Fruit fly (Drosophila melanogaster): ENCODE results near the gene Rcd-1r.

Rcd-1r gene

DNA sequence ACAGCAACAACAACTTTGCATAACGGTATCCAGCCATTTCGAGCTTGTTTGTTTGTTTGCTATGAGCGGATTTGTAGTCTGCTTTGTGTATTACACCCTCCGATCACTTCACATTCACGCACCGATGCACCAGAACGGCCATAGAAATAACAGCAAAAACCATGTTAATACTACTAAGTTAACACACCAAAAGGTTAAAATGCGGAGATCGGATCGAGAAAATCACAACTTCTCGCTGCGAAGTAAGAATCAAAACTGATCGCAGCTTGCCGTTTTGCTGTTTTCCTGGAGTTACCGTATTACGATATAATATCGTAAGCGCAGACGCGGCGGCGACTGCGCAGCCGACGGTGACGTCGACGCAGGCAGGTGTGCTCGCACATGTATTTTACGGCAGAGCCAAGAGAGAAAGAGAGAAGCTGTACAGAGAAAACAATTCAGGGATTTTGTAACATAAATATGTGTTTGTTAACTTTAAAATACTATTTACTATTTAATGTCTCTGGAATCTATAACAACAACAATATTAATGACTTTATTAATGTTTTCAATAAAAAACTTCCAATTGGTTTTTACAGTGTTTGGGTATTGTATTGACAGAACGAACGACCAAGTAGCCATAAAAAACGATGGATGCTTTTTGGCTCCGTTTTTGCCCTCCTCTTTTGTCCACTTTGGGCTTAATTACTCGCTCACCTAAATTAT is 29.1 kb downstream of the Rcd-1r start, which contains the start of gene CG13101 (continued):
- peak; percentile 90 for TF ChIP-seq dmrt93B (GFP tag; optimal IDR thresholded peaks at IDR 0.05)
- peak; percentile 98 for TF ChIP-seq OdsH (GFP tag; optimal IDR thresholded peaks at IDR 0.05)
- TF ChIP-seq ey (GFP tag; optimal IDR thresholded peaks at IDR 0.05) = peak; percentile 95
- peak; percentile 81 for TF ChIP-seq Rel (GFP tag; optimal IDR thresholded peaks at IDR 0.05)
- peak; percentile 80 for TF ChIP-seq Rel (tag; optimal IDR thresholded peaks at IDR 0.05)
- TF ChIP-seq psq (GFP tag; optimal IDR thresholded peaks at IDR 0.05) = peak; percentile 95
- TF ChIP-seq CrebA (GFP tag; optimal IDR thresholded peaks at IDR 0.05; ENCODE audit: borderline replicate concordance) = peak; percentile 34
- peak; percentile 72 for TF ChIP-seq GATAd (GFP tag; optimal IDR thresholded peaks at IDR 0.05)
- TF ChIP-seq tai (GFP tag; optimal IDR thresholded peaks at IDR 0.05) = peak; percentile 88
- peak; percentile 76 for TF ChIP-seq Mio (GFP tag; optimal IDR thresholded peaks at IDR 0.05)
- peak in 1 of 2 experiments; percentile 97 for TF ChIP-seq foxo (GFP tag; optimal IDR thresholded peaks at IDR 0.05)
- TF ChIP-seq Vsx2 (GFP tag; optimal IDR thresholded peaks at IDR 0.05; ENCODE audit: partially characterized antibody) = no peak
- peak; percentile 96 for TF ChIP-seq woc (GFP tag; optimal IDR thresholded peaks at IDR 0.05)

DNA sequence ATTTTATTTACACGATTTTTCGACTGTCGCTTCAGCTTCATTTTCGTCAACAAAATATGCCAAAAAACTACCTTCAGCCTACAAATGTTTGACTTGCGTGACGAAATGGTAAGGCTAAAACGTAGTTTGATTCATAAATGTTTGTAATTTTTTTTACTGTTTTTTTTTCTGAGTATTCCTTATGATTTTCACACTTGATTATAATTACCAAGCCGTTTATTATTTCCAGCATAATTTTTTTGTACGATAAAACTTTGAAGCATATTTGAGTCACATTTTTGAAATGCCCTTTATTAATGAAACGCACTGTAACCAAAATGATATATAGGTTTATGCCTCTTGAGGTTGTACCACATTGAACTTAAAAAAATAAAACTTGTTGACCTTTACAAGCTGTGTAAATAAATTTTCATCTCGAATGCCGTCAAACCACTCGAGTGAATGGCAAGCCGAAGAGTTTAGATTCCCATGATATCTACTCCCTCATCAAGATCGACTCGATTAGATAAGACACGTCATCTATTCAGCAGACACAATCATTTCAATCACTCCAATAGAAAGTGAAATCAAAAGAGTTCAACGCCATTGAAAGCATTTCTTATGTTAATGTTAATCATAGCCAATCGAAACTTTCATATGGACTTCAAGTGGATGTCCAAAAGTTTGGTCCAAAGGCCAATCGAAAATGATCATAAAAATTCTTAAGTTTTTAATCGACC is 31.1 kb downstream of the Rcd-1r start:
- TF ChIP-seq fru (GFP tag; optimal IDR thresholded peaks at IDR 0.05) (no peak), jim (GFP tag; optimal IDR thresholded peaks at IDR 0.05) (no peak), GATAd (GFP tag; optimal IDR thresholded peaks at IDR 0.05) (no peak), CrebA (GFP tag; optimal IDR thresholded peaks at IDR 0.05; ENCODE audit: borderline replicate concordance) (no peak), Dfd (GFP tag; optimal IDR thresholded peaks at IDR 0.05) (no peak), Jra (GFP tag; optimal IDR thresholded peaks at IDR 0.05) (no peak), Hnf4 (GFP tag; optimal IDR thresholded peaks at IDR 0.05) (no peak), brk (GFP tag; optimal IDR thresholded peaks at IDR 0.05) (no peak), sage (GFP tag; optimal IDR thresholded peaks at IDR 0.05) (no peak), Hr78 (GFP tag; optimal IDR thresholded peaks at IDR 0.05) (no peak), Vsx2 (GFP tag; optimal IDR thresholded peaks at IDR 0.05; ENCODE audit: partially characterized antibody) (no peak), Dif (GFP tag; optimal IDR thresholded peaks at IDR 0.05; ENCODE audit: partially characterized antibody) (no peak), usp (GFP tag; optimal IDR thresholded peaks at IDR 0.05) (no peak), dl (GFP tag; optimal IDR thresholded peaks at IDR 0.05; ENCODE audit: insufficient read depth in 1 of 2, partially characterized antibody in 2 of 2) (no peak), CG9705 (GFP tag; optimal IDR thresholded peaks at IDR 0.05) (no peak), Myc (optimal IDR thresholded peaks at IDR 0.05) (no peak), Sp1 (GFP tag; optimal IDR thresholded peaks at IDR 0.05) (no peak)

dm6 chr2L:8980359-8980758 is 33.5 kb downstream of the Rcd-1r start, which contains the start of gene CG18662:
Gene CG18662 (plus strand): TSS chr2L:8980659.
- TF ChIP-seq Dfd (GFP tag; optimal IDR thresholded peaks at IDR 0.05) = no peak
- no peak for TF ChIP-seq Vsx2 (GFP tag; optimal IDR thresholded peaks at IDR 0.05; ENCODE audit: partially characterized antibody)
- TF ChIP-seq CG9705 (GFP tag; optimal IDR thresholded peaks at IDR 0.05) = no peak
- TF ChIP-seq CrebA (GFP tag; optimal IDR thresholded peaks at IDR 0.05; ENCODE audit: borderline replicate concordance) = no peak
- no peak for TF ChIP-seq br (GFP tag; optimal IDR thresholded peaks at IDR 0.05)
- TF ChIP-seq woc (GFP tag; optimal IDR thresholded peaks at IDR 0.05) = no peak
- no peak for TF ChIP-seq Mio (GFP tag; optimal IDR thresholded peaks at IDR 0.05)
- no peak for TF ChIP-seq foxo (GFP tag; optimal IDR thresholded peaks at IDR 0.05)
- no peak for TF ChIP-seq Jra (GFP tag; optimal IDR thresholded peaks at IDR 0.05)

DNA sequence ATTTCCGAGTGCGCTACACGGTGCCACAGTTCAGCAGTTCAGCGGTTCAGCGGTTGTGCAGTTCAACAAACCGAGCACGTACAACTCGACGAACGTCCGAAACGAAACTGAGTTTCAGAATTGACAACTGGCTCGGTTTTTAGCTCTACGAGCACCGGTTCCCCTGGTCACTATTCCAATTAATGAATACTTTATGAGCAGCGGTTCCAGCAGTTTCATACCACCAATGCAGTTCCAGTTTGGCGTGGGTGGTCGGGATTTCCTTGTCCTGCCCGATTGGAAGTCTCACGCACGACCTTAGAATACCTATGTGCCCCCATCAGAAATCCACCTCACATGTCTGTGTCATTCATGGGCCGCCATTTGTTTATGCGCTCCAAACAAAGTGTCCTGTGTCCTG is 38.5 kb downstream of the Rcd-1r start, which contains the start of gene CG9541:
Gene CG9541 (minus strand): TSS at position 101 of the 400 bp plus-strand sequence.
- TF ChIP-seq brk (GFP tag; optimal IDR thresholded peaks at IDR 0.05) (no peak), usp (GFP tag; optimal IDR thresholded peaks at IDR 0.05) (no peak), OdsH (GFP tag; optimal IDR thresholded peaks at IDR 0.05) (no peak), Rel (GFP tag; optimal IDR thresholded peaks at IDR 0.05) (no peak), Rel (tag; optimal IDR thresholded peaks at IDR 0.05) (no peak), Vsx2 (GFP tag; optimal IDR thresholded peaks at IDR 0.05; ENCODE audit: partially characterized antibody) (no peak), CG32264 (GFP tag; optimal IDR thresholded peaks at IDR 0.05) (no peak), woc (GFP tag; optimal IDR thresholded peaks at IDR 0.05) (no peak), GATAd (GFP tag; optimal IDR thresholded peaks at IDR 0.05) (no peak), jim (GFP tag; optimal IDR thresholded peaks at IDR 0.05) (no peak), Abd-B (GFP tag; optimal IDR thresholded peaks at IDR 0.05) (no peak), dmrt93B (GFP tag; optimal IDR thresholded peaks at IDR 0.05) (no peak), tai (GFP tag; optimal IDR thresholded peaks at IDR 0.05) (no peak), sv (GFP tag; optimal IDR thresholded peaks at IDR 0.05) (no peak), Dfd (GFP tag; optimal IDR thresholded peaks at IDR 0.05) (no peak), Myc (optimal IDR thresholded peaks at IDR 0.05) (no peak)

All from whole organism, wandering third instar larva.